Worm (Caenorhabditis elegans) whole organism, mixed stage, embryonic: Measurements from ENCODE around the gene abi-1.
A peak's percentile ranks its signal among the peaks of the same experiment; 100 is the strongest.

ENCODE experiments used
- M03D4.4 ChIP-seq: sonication (generic microtip); optimal IDR thresholded peaks from 2 replicates; lab custom pipeline; 2017; ENCODE audit warnings: mild to moderate bottlenecking, missing genetic modification characterization, missing compliant biosample characterization
- bed-3 ChIP-seq: fragments of 200-800 bp; sonication (Bioruptor generic); optimal IDR thresholded peaks from 3 replicates; lab custom pipeline; 2018; ENCODE audit warnings: mild to moderate bottlenecking, missing genetic modification characterization, moderate library complexity, missing compliant biosample characterization
- blmp-1 ChIP-seq: fragments of 150-350 bp; optimal IDR thresholded peaks from 2 replicates; lab custom pipeline; 2014; ENCODE audit warnings: missing biosample characterization, missing genetic modification characterization
- ceh-39 ChIP-seq: fragments of 150-350 bp; optimal IDR thresholded peaks from 2 replicates; lab custom pipeline; 2014; ENCODE audit warnings: missing biosample characterization, missing genetic modification characterization
- ceh-43 ChIP-seq: fragments of 200-800 bp; sonication (Bioruptor generic); optimal IDR thresholded peaks from 2 replicates; lab custom pipeline; 2018; ENCODE audit warnings: mild to moderate bottlenecking, missing genetic modification characterization, moderate library complexity, missing compliant biosample characterization
- ceh-83 ChIP-seq: fragments of 200-800 bp; sonication (Bioruptor generic); optimal IDR thresholded peaks from 2 replicates; lab custom pipeline; 2018; ENCODE audit warnings: mild to moderate bottlenecking, missing genetic modification characterization, missing compliant biosample characterization
- ces-1 ChIP-seq: fragments of 150-350 bp; optimal IDR thresholded peaks from 2 replicates; lab custom pipeline; 2014; ENCODE audit warnings: missing biosample characterization, missing genetic modification reagents, missing genetic modification characterization
- cnd-1 ChIP-seq: fragments of 200-800 bp; sonication (Bioruptor generic); optimal IDR thresholded peaks from 2 replicates; lab custom pipeline; 2018; ENCODE audit warnings: mild to moderate bottlenecking, missing genetic modification characterization, missing compliant biosample characterization
- drap-1 ChIP-seq: fragments of 200-800 bp; sonication (Bioruptor generic); optimal IDR thresholded peaks from 3 replicates; lab custom pipeline; 2018; ENCODE audit warnings: mild to moderate bottlenecking, missing genetic modification characterization, missing compliant biosample characterization
- elt-1 ChIP-seq: sonication (generic microtip); optimal IDR thresholded peaks from 2 replicates; lab custom pipeline; 2017; ENCODE audit warnings: missing genetic modification characterization, mild to moderate bottlenecking, missing compliant biosample characterization, antibody characterized with exemption, moderate library complexity, borderline replicate concordance; ENCODE audit not compliant: insufficient read depth
- elt-3 ChIP-seq: fragments of 150-350 bp; optimal IDR thresholded peaks from 2 replicates; lab custom pipeline; 2014; ENCODE audit warnings: missing biosample characterization, missing genetic modification characterization
- flh-1 ChIP-seq: fragments of 200-800 bp; sonication (Bioruptor generic); optimal IDR thresholded peaks from 2 replicates; lab custom pipeline; 2018; ENCODE audit warnings: mild to moderate bottlenecking, missing genetic modification characterization, moderate library complexity, missing compliant biosample characterization
- ham-2 ChIP-seq: fragments of 200-800 bp; sonication (Bioruptor generic); optimal IDR thresholded peaks from 2 replicates; lab custom pipeline; 2018; ENCODE audit warnings: mild to moderate bottlenecking, missing genetic modification characterization, missing compliant biosample characterization
- hlh-1 ChIP-seq: fragments of 150-350 bp; optimal IDR thresholded peaks from 2 replicates; lab custom pipeline; 2014; ENCODE audit warnings: missing biosample characterization, missing genetic modification reagents, missing genetic modification characterization
- lin-13 ChIP-seq: fragments of 150-350 bp; optimal IDR thresholded peaks from 2 replicates; lab custom pipeline; 2014; ENCODE audit warnings: missing biosample characterization, missing genetic modification characterization
- lin-32 ChIP-seq: fragments of 200-800 bp; sonication (Bioruptor generic); optimal IDR thresholded peaks from 2 replicates; lab custom pipeline; 2018; ENCODE audit warnings: mild to moderate bottlenecking, missing genetic modification characterization, missing compliant biosample characterization
- lsy-2 ChIP-seq: fragments of 150-350 bp; optimal IDR thresholded peaks from 2 replicates; lab custom pipeline; 2014; ENCODE audit warnings: missing biosample characterization, missing genetic modification characterization
- mab-5 ChIP-seq: fragments of 150-350 bp; optimal IDR thresholded peaks from 2 replicates; lab custom pipeline; 2014; ENCODE audit warnings: missing biosample characterization, missing genetic modification characterization
- mep-1 ChIP-seq: fragments of 150-350 bp; optimal IDR thresholded peaks from 2 replicates; lab custom pipeline; 2017; ENCODE audit warnings: missing biosample characterization, missing genetic modification reagents, missing genetic modification characterization, inconsistent platforms
- mls-2 ChIP-seq: sonication (generic microtip); optimal IDR thresholded peaks from 2 replicates; lab custom pipeline; 2016; ENCODE audit warnings: mild to moderate bottlenecking, missing genetic modification characterization, moderate library complexity, missing compliant biosample characterization
- nhr-12 ChIP-seq: fragments of 150-350 bp; optimal IDR thresholded peaks from 2 replicates; lab custom pipeline; 2014; ENCODE audit warnings: missing biosample characterization, missing genetic modification characterization
- nhr-2 ChIP-seq: fragments of 150-350 bp; optimal IDR thresholded peaks from 2 replicates; lab custom pipeline; 2014; ENCODE audit warnings: missing biosample characterization, missing genetic modification characterization
- nhr-237 ChIP-seq: fragments of 150-350 bp; optimal IDR thresholded peaks from 2 replicates; lab custom pipeline; 2014; ENCODE audit warnings: missing biosample characterization, missing genetic modification characterization
- nhr-28 ChIP-seq: fragments of 150-350 bp; optimal IDR thresholded peaks from 2 replicates; lab custom pipeline; 2014; ENCODE audit warnings: missing biosample characterization, missing genetic modification characterization
- nhr-76 ChIP-seq: sonication (generic microtip); optimal IDR thresholded peaks from 2 replicates; lab custom pipeline; 2017; ENCODE audit warnings: missing biosample characterization, missing genetic modification characterization
- pha-4 ChIP-seq: fragments of 150-350 bp; optimal IDR thresholded peaks from 2 replicates; lab custom pipeline; 2018; ENCODE audit warnings: missing biosample characterization, missing genetic modification reagents, missing genetic modification characterization
- sem-2 ChIP-seq: fragments of 200-800 bp; sonication (Bioruptor generic); optimal IDR thresholded peaks from 2 replicates; lab custom pipeline; 2018; ENCODE audit warnings: mild to moderate bottlenecking, missing genetic modification characterization, missing compliant biosample characterization
- snpc-4 ChIP-seq: fragments of 150-350 bp; optimal IDR thresholded peaks from 2 replicates; lab custom pipeline; 2014; ENCODE audit warnings: missing biosample characterization, missing genetic modification characterization
- sptf-1 ChIP-seq: sonication (generic microtip); optimal IDR thresholded peaks from 2 replicates; lab custom pipeline; 2017; ENCODE audit warnings: mild to moderate bottlenecking, missing genetic modification characterization, moderate library complexity, missing compliant biosample characterization
- tbx-8 ChIP-seq: fragments of 200-800 bp; sonication (Bioruptor generic); optimal IDR thresholded peaks from 2 replicates; lab custom pipeline; 2018; ENCODE audit warnings: mild to moderate bottlenecking, missing genetic modification characterization, moderate library complexity, missing compliant biosample characterization
- unc-120 ChIP-seq: sonication (generic microtip); optimal IDR thresholded peaks from 2 replicates; lab custom pipeline; 2017; ENCODE audit warnings: missing genetic modification characterization, missing compliant biosample characterization; ENCODE audit not compliant: poor library complexity, severe bottlenecking
- unc-39 ChIP-seq: fragments of 150-350 bp; optimal IDR thresholded peaks from 2 replicates; lab custom pipeline; 2014; ENCODE audit warnings: missing biosample characterization, missing genetic modification characterization
- unc-62 ChIP-seq: fragments of 150-350 bp; optimal IDR thresholded peaks from 2 replicates; lab custom pipeline; 2014; ENCODE audit warnings: missing biosample characterization, missing genetic modification reagents, missing genetic modification characterization
- zip-8 ChIP-seq: fragments of 150-350 bp; optimal IDR thresholded peaks from 2 replicates; lab custom pipeline; 2014; ENCODE audit warnings: missing biosample characterization, missing genetic modification characterization
- ztf-11 ChIP-seq: fragments of 150-350 bp; optimal IDR thresholded peaks from 2 replicates; lab custom pipeline; 2014; ENCODE audit warnings: missing biosample characterization, missing genetic modification characterization

abi-1 gene

DNA sequence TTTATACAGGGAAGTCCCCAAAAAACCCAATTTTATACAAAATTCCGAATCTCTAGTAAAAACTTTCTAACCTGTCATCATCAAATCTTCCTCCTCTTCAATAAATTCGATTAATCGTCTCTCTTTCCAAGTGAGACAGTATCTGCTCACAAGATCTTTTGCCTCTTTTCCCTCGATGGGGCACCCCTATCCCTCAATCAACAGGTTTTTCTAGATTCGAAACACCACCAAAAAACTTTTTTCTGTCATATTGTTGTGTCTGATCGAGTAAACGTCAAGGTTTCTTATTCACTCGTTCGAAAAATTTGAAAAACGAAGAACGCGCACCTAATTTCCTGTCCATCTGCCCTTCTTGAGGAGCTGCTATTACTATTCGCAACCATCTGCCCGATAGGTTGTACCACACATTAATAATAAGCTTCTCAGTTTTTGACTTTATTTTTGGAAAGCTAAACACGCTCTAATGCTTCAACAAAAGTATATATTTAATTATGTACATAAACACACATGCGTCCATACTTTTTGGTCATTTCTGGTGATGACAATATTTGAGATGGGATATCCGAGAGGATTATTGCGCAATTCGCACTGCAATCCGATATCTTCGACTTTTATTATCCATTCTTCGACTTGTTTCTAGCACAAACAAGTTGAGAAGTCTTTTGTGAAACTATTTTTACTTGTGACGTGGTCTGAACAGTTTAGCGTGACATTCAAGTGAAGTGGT, 26.7 kb upstream of the abi-1 start:
- TF ChIP-seq tbx-8: no peak
- no peak for TF ChIP-seq unc-39
- no peak for TF ChIP-seq nhr-12 (tag; lab: Kevin White, UChicago)
- peak; percentile 54 for TF ChIP-seq nhr-2
- no peak for TF ChIP-seq elt-1 (tag; lab: Kevin White, UChicago)
- TF ChIP-seq lin-32 (GFP tag; lab: Kevin White, UChicago): peak; percentile 3
- no peak for TF ChIP-seq unc-120 (tag; lab: Kevin White, UChicago)
- no peak for TF ChIP-seq snpc-4 (tag; lab: Kevin White, UChicago)
- TF ChIP-seq zip-8: peak; percentile 90
- no peak for TF ChIP-seq ceh-39
- no peak for TF ChIP-seq unc-62 (GFP tag; lab: Kevin White, UChicago)
- no peak for TF ChIP-seq ham-2 (GFP tag; lab: Kevin White, UChicago)
- no peak for TF ChIP-seq mab-5 (tag; lab: Kevin White, UChicago)
- no peak for TF ChIP-seq flh-1 (GFP tag; lab: Kevin White, UChicago)
- peak; percentile 42 for TF ChIP-seq ces-1
- no peak for TF ChIP-seq hlh-1 (tag; lab: Kevin White, UChicago)
- TF ChIP-seq ztf-11 (tag; lab: Kevin White, UChicago): no peak
- no peak for TF ChIP-seq pha-4 (tag; lab: Kevin White, UChicago)
- no peak for TF ChIP-seq mep-1 (tag; lab: Kevin White, UChicago)
- no peak for TF ChIP-seq lin-13 (tag; lab: Kevin White, UChicago)
- no peak for TF ChIP-seq ceh-83
- no peak for TF ChIP-seq blmp-1 (tag; lab: Kevin White, UChicago)
- TF ChIP-seq cnd-1: peak; percentile 3
- TF ChIP-seq nhr-28 (tag; lab: Kevin White, UChicago): no peak

DNA sequence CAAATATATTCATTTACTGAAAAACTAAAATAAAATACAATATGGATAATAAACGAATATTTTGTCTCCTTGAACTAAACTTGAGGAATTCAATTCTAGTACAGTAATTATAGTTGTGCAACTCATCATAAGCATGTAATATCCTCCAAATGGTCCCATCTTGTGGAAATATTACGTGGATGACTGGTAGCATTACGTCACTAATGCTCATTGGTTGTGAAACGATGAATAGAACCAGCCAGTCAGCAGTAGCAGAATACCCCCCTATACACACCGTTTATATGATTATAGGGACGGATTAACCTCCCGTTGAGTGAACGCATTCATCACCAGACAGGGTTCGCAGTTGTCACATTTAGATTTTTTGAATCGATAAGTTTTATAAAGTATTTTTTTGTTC, 25.8 kb upstream of the abi-1 start:
- TF ChIP-seq bed-3 (GFP tag; lab: Kevin White, UChicago) (no peak), pha-4 (tag; lab: Kevin White, UChicago) (no peak), mab-5 (tag; lab: Kevin White, UChicago) (no peak), lin-32 (GFP tag; lab: Kevin White, UChicago) (no peak), sptf-1 (tag; lab: Kevin White, UChicago) (no peak), nhr-28 (tag; lab: Kevin White, UChicago) (no peak), unc-120 (tag; lab: Kevin White, UChicago) (no peak), unc-39 (no peak), M03D4.4 (tag; lab: Kevin White, UChicago) (no peak), elt-3 (tag; lab: Kevin White, UChicago) (no peak), mls-2 (tag; lab: Kevin White, UChicago) (no peak), drap-1 (GFP tag; lab: Kevin White, UChicago) (no peak), snpc-4 (tag; lab: Kevin White, UChicago) (no peak), ztf-11 (tag; lab: Kevin White, UChicago) (peak; percentile 6), unc-62 (GFP tag; lab: Kevin White, UChicago) (peak; percentile 23), nhr-12 (tag; lab: Kevin White, UChicago) (no peak), ham-2 (GFP tag; lab: Kevin White, UChicago) (no peak), blmp-1 (tag; lab: Kevin White, UChicago) (no peak), ceh-43 (no peak), nhr-237 (no peak), cnd-1 (no peak), ces-1 (peak; percentile 26), tbx-8 (no peak), lin-13 (tag; lab: Kevin White, UChicago) (no peak), elt-1 (tag; lab: Kevin White, UChicago) (no peak), ceh-83 (no peak), sem-2 (GFP tag; lab: Kevin White, UChicago) (no peak), ceh-39 (peak; percentile 50), mep-1 (tag; lab: Kevin White, UChicago) (no peak), flh-1 (GFP tag; lab: Kevin White, UChicago) (no peak), hlh-1 (tag; lab: Kevin White, UChicago) (no peak), nhr-2 (peak; percentile 91), lsy-2 (tag; lab: Kevin White, UChicago) (no peak), zip-8 (peak; percentile 89), nhr-76 (no peak)
